Worm (Caenorhabditis elegans): Measurements from ENCODE around the gene Y11D7A.10.

ce11 chrIV:9269796-9270195 is 10.2 kb upstream of the Y11D7A.10 start, which contains the start of gene flh-3:
- TF ChIP-seq nhr-42 (GFP tag; IDR thresholded peaks at IDR 0.05) (no peak), aly-2 (tag; optimal IDR thresholded peaks at IDR 0.05) (no peak), dmd-6 (GFP tag; IDR thresholded peaks at IDR 0.05) (no peak), egl-27 (tag; optimal IDR thresholded peaks at IDR 0.05) (no peak), madf-9 (GFP tag; conservative IDR thresholded peaks at IDR 0.05) (no peak), pqm-1 (tag; optimal IDR thresholded peaks at IDR 0.05) (no peak), ceh-32 (tag; optimal IDR thresholded peaks at IDR 0.05; ENCODE audit: poor library complexity) (no peak), nhr-28 (tag; optimal IDR thresholded peaks at IDR 0.05) (no peak), nhr-41 (GFP tag; IDR thresholded peaks at IDR 0.05) (no peak), lin-39 (tag; optimal IDR thresholded peaks at IDR 0.05) (no peak), zag-1 (tag; optimal IDR thresholded peaks at IDR 0.05) (no peak), ama-1 (optimal IDR thresholded peaks at IDR 0.05) (no peak), mdl-1 (tag; optimal IDR thresholded peaks at IDR 0.05) (no peak), nhr-11 (tag; optimal IDR thresholded peaks at IDR 0.05) (no peak)
